Fruit fly (Drosophila melanogaster) whole organism, embryonic: ENCODE measurements around the gene CG7298.
A peak's percentile ranks its signal among the peaks of the same experiment; 100 is the strongest.

ENCODE experiments used
- Atf6 ChIP-seq: fragments of 200-800 bp; sonication (Bioruptor generic); IDR thresholded peaks from 2 replicates; pipeline ENCODE4 v1.3.6; 2022; ENCODE audit warnings: missing biosample characterization, missing genetic modification characterization
- BEAF-32 ChIP-seq: fragments of 200-800 bp; sonication (Bioruptor generic); optimal IDR thresholded peaks from 3 replicates; lab custom pipeline; 2017; ENCODE audit warnings: missing biosample characterization, missing genetic modification characterization, mild to moderate bottlenecking, moderate library complexity, missing genetic modification reagents
- Bdp1 ChIP-seq: fragments of 200-800 bp; sonication (Bioruptor generic); optimal IDR thresholded peaks from 3 replicates; lab custom pipeline; 2016; ENCODE audit warnings: missing biosample characterization, missing genetic modification characterization
- Blimp-1 ChIP-seq: fragments of 200-800 bp; sonication (Bioruptor generic); optimal IDR thresholded peaks from 3 replicates; lab custom pipeline; 2018; ENCODE audit warnings: missing biosample characterization, missing genetic modification characterization, mild to moderate bottlenecking, moderate library complexity, missing genetic modification reagents
- CG10147 ChIP-seq: fragments of 200-800 bp; sonication (Bioruptor generic); optimal IDR thresholded peaks from 2 replicates; lab custom pipeline; 2019; ENCODE audit warnings: missing biosample characterization, mild to moderate bottlenecking, missing genetic modification characterization, moderate library complexity
- CG1024 ChIP-seq: fragments of 200-800 bp; sonication (Bioruptor generic); IDR thresholded peaks from 2 replicates; pipeline ENCODE4 v1.3.6; 2022; ENCODE audit warnings: missing biosample characterization, missing genetic modification characterization
- CG10565 ChIP-seq: fragments of 200-800 bp; sonication (Bioruptor generic); optimal IDR thresholded peaks from 3 replicates; lab custom pipeline; 2016; ENCODE audit warnings: missing biosample characterization, mild to moderate bottlenecking, missing genetic modification characterization
- CG11085 ChIP-seq: fragments of 200-800 bp; sonication (Bioruptor generic); IDR thresholded peaks from 2 replicates; pipeline ENCODE4 v1.3.6; 2022; ENCODE audit warnings: missing biosample characterization, missing genetic modification characterization
- CG11504 ChIP-seq: fragments of 200-800 bp; sonication (Bioruptor generic); optimal IDR thresholded peaks from 3 replicates; lab custom pipeline; 2019; ENCODE audit warnings: missing biosample characterization, mild to moderate bottlenecking, missing genetic modification characterization, moderate library complexity
- CG16813 ChIP-seq: fragments of 200-800 bp; sonication (Bioruptor generic); IDR thresholded peaks from 3 replicates; pipeline ENCODE4 v1.3.6; 2022; ENCODE audit warnings: missing biosample characterization, missing genetic modification characterization; ENCODE audit not compliant: partially characterized antibody
- CG16815 ChIP-seq: fragments of 200-800 bp; sonication (Bioruptor generic); optimal IDR thresholded peaks from 3 replicates; lab custom pipeline; 2017; ENCODE audit warnings: missing biosample characterization, mild to moderate bottlenecking, missing genetic modification characterization
- CG17186 ChIP-seq: fragments of 200-800 bp; sonication (Bioruptor generic); optimal IDR thresholded peaks from 3 replicates; lab custom pipeline; 2017; ENCODE audit warnings: missing biosample characterization, missing genetic modification reagents, missing genetic modification characterization
- CG17912 ChIP-seq: fragments of 200-800 bp; sonication (Bioruptor generic); optimal IDR thresholded peaks from 2 replicates; lab custom pipeline; 2018; ENCODE audit warnings: missing biosample characterization, mild to moderate bottlenecking, missing genetic modification characterization
- CG18619 ChIP-seq: fragments of 200-800 bp; sonication (Bioruptor generic); optimal IDR thresholded peaks from 3 replicates; lab custom pipeline; 2017; ENCODE audit warnings: missing biosample characterization, mild to moderate bottlenecking, missing genetic modification characterization
- CG34422 ChIP-seq: fragments of 200-800 bp; sonication (Bioruptor generic); IDR thresholded peaks from 3 replicates; pipeline ENCODE4 v1.3.6; 2022; ENCODE audit warnings: missing biosample characterization, missing genetic modification characterization
- CG3726 ChIP-seq: fragments of 200-800 bp; sonication (Bioruptor generic); IDR thresholded peaks from 3 replicates; pipeline ENCODE4, ENCODE4 v1.3.6; 2022; ENCODE audit warnings: missing biosample characterization, missing genetic modification characterization
- CG3838 ChIP-seq: fragments of 200-800 bp; sonication (Bioruptor generic); optimal IDR thresholded peaks from 3 replicates; lab custom pipeline; 2016; ENCODE audit warnings: missing biosample characterization, missing genetic modification characterization
- CG6854 ChIP-seq: fragments of 200-800 bp; sonication (Bioruptor generic); optimal IDR thresholded peaks from 3 replicates; lab custom pipeline; 2017; ENCODE audit warnings: missing biosample characterization, mild to moderate bottlenecking, missing genetic modification characterization
- CG8359 ChIP-seq: fragments of 200-800 bp; sonication (Bioruptor generic); optimal IDR thresholded peaks from 2 replicates; lab custom pipeline; 2017; ENCODE audit warnings: missing biosample characterization, mild to moderate bottlenecking, missing genetic modification characterization, borderline replicate concordance
- CG8388 ChIP-seq: fragments of 200-800 bp; sonication (Bioruptor generic); optimal IDR thresholded peaks from 2 replicates; lab custom pipeline; 2019; ENCODE audit warnings: missing biosample characterization, mild to moderate bottlenecking, missing genetic modification characterization, moderate library complexity
- CG9817 ChIP-seq: fragments of 200-800 bp; sonication (Bioruptor generic); optimal IDR thresholded peaks from 2 replicates; lab custom pipeline; 2018; ENCODE audit warnings: missing biosample characterization, mild to moderate bottlenecking, missing genetic modification characterization, moderate library complexity
- CG9932 ChIP-seq: fragments of 200-800 bp; sonication (Bioruptor generic); IDR thresholded peaks from 2 replicates; pipeline ENCODE4 v1.3.6; 2022; ENCODE audit warnings: missing biosample characterization, missing genetic modification characterization
- Dip2 ChIP-seq: fragments of 200-800 bp; sonication (Bioruptor generic); IDR thresholded peaks from 2 replicates; pipeline ENCODE4 v1.3.6; 2022; ENCODE audit warnings: missing biosample characterization, missing genetic modification characterization
- GATAe ChIP-seq: fragments of 200-800 bp; sonication (Bioruptor generic); conservative IDR thresholded peaks from 2 replicates; pipeline ENCODE4 v1.3.6; 2022; ENCODE audit warnings: missing biosample characterization, missing genetic modification characterization
- Lim3 ChIP-seq: fragments of 200-800 bp; sonication (Bioruptor generic); IDR thresholded peaks from 2 replicates; pipeline ENCODE4 v1.3.6; 2022; ENCODE audit warnings: missing biosample characterization, missing genetic modification characterization
- NC2α ChIP-seq: fragments of 200-800 bp; sonication (Bioruptor generic); optimal IDR thresholded peaks from 2 replicates; lab custom pipeline; 2016; ENCODE audit warnings: missing biosample characterization, missing genetic modification characterization
- Rfx ChIP-seq: fragments of 200-800 bp; sonication (Bioruptor generic); IDR thresholded peaks from 2 replicates; pipeline ENCODE4 v1.3.6; 2022; ENCODE audit warnings: missing biosample characterization, missing genetic modification characterization
- Xbp1 ChIP-seq: fragments of 200-800 bp; sonication (Bioruptor generic); optimal IDR thresholded peaks from 3 replicates; lab custom pipeline; 2016; ENCODE audit warnings: missing biosample characterization, mild to moderate bottlenecking, missing genetic modification characterization
- amos ChIP-seq: fragments of 200-800 bp; sonication (Bioruptor generic); IDR thresholded peaks from 2 replicates; pipeline ENCODE4 v1.3.6; 2022; ENCODE audit warnings: missing biosample characterization, missing genetic modification characterization; ENCODE audit not compliant: partially characterized antibody
- ara ChIP-seq: fragments of 200-800 bp; sonication (Bioruptor generic); IDR thresholded peaks from 2 replicates; pipeline ENCODE4 v1.3.6; 2022; ENCODE audit warnings: missing biosample characterization, missing genetic modification characterization
- bigmax ChIP-seq: fragments of 200-800 bp; sonication (Bioruptor generic); optimal IDR thresholded peaks from 2 replicates; lab custom pipeline; 2018; ENCODE audit warnings: missing biosample characterization, mild to moderate bottlenecking, missing genetic modification characterization
- dysf ChIP-seq: fragments of 200-800 bp; sonication (Bioruptor generic); IDR thresholded peaks from 3 replicates; pipeline ENCODE4 v1.3.6; 2022; ENCODE audit warnings: missing biosample characterization, missing genetic modification characterization
- eve ChIP-seq, 2 experiments: fragments of >200 bp; optimal IDR thresholded peaks; 2 replicates each; lab custom pipeline; 2017; ENCODE audit warnings: missing biosample characterization in 2 of 2, missing genetic modification characterization in 2 of 2
- exex ChIP-seq: fragments of 200-800 bp; sonication (Bioruptor generic); optimal IDR thresholded peaks from 4 replicates; lab custom pipeline; 2018; ENCODE audit warnings: missing biosample characterization, mild to moderate bottlenecking, missing genetic modification characterization, moderate library complexity
- fd64A ChIP-seq: fragments of 200-800 bp; sonication (Bioruptor generic); optimal IDR thresholded peaks from 3 replicates; lab custom pipeline; 2018; ENCODE audit warnings: missing biosample characterization, mild to moderate bottlenecking, missing genetic modification characterization
- gcm2 ChIP-seq: fragments of 200-800 bp; sonication (Bioruptor generic); optimal IDR thresholded peaks from 2 replicates; lab custom pipeline; 2016; ENCODE audit warnings: missing biosample characterization, missing genetic modification characterization
- grn ChIP-seq: fragments of 200-800 bp; sonication (Bioruptor generic); optimal IDR thresholded peaks from 3 replicates; lab custom pipeline; 2017; ENCODE audit warnings: missing biosample characterization, missing genetic modification characterization
- gt ChIP-seq: fragments of 200-800 bp; sonication (Bioruptor generic); IDR thresholded peaks from 2 replicates; pipeline ENCODE4 v1.3.6; 2022; ENCODE audit warnings: missing biosample characterization, missing genetic modification characterization
- hbn ChIP-seq: fragments of 200-800 bp; sonication (Bioruptor generic); IDR thresholded peaks from 2 replicates; pipeline ENCODE4 v1.3.6; 2022; ENCODE audit warnings: missing biosample characterization, missing genetic modification characterization; ENCODE audit not compliant: partially characterized antibody
- jing ChIP-seq: fragments of 200-800 bp; sonication (Bioruptor generic); optimal IDR thresholded peaks from 2 replicates; lab custom pipeline; 2018; ENCODE audit warnings: missing biosample characterization, mild to moderate bottlenecking, missing genetic modification characterization
- p53 ChIP-seq: fragments of 200-800 bp; sonication (Bioruptor generic); optimal IDR thresholded peaks from 2 replicates; lab custom pipeline; 2016; ENCODE audit warnings: missing biosample characterization, missing genetic modification characterization
- pum ChIP-seq: fragments of 200-800 bp; sonication (Bioruptor generic); optimal IDR thresholded peaks from 2 replicates; lab custom pipeline; 2016; ENCODE audit warnings: missing biosample characterization, missing genetic modification characterization
- repo ChIP-seq: fragments of 200-800 bp; sonication (Bioruptor generic); optimal IDR thresholded peaks from 2 replicates; lab custom pipeline; 2016; ENCODE audit warnings: missing biosample characterization, missing genetic modification characterization
- ro ChIP-seq: fragments of 200-800 bp; sonication (Bioruptor generic); IDR thresholded peaks from 2 replicates; pipeline ENCODE4 v1.3.6; 2022; ENCODE audit warnings: missing biosample characterization, missing genetic modification characterization
- scrt ChIP-seq: fragments of 200-800 bp; sonication (Bioruptor generic); optimal IDR thresholded peaks from 2 replicates; lab custom pipeline; 2018; ENCODE audit warnings: missing biosample characterization, mild to moderate bottlenecking, missing genetic modification characterization, moderate library complexity
- sug ChIP-seq: fragments of 200-800 bp; optimal IDR thresholded peaks from 2 replicates; lab custom pipeline; 2019; ENCODE audit warnings: missing biosample characterization, mild to moderate bottlenecking, missing genetic modification characterization, moderate library complexity
- tll ChIP-seq, 2 experiments: fragments of 200-800 bp in 1 of 2; fragments of >200 bp in 1 of 2; sonication (Bioruptor generic) in 1 of 2; optimal IDR thresholded peaks; 2 replicates each; lab custom pipeline; 2017 to 2019; ENCODE audit warnings: missing biosample characterization in 2 of 2, missing genetic modification characterization in 2 of 2, mild to moderate bottlenecking in 1 of 2, moderate library complexity in 1 of 2
- tup ChIP-seq: fragments of 200-800 bp; sonication (Bioruptor generic); optimal IDR thresholded peaks from 2 replicates; lab custom pipeline; 2016; ENCODE audit warnings: missing biosample characterization, mild to moderate bottlenecking, missing genetic modification characterization, moderate library complexity
- unpg ChIP-seq: fragments of 200-800 bp; sonication (Bioruptor generic); optimal IDR thresholded peaks from 3 replicates; lab custom pipeline; 2018; ENCODE audit warnings: missing biosample characterization, mild to moderate bottlenecking, missing genetic modification characterization, moderate library complexity
- vfl ChIP-seq: fragments of 200-800 bp; sonication (Bioruptor generic); optimal IDR thresholded peaks from 2 replicates; lab custom pipeline; 2016; ENCODE audit warnings: missing biosample characterization, missing genetic modification characterization

CG7298 gene

dm6 chr3L:20187885-20188570 is 15.5 kb downstream of the CG7298 start, which contains the start of gene Ssk (continued):
- TF ChIP-seq GATAe (GFP tag; lab: Robert Waterston, UW) = peak; percentile 99
- TF ChIP-seq CG1024 = no peak
- TF ChIP-seq BEAF-32 (GFP tag; lab: Kevin White, UChicago) = no peak
- no peak for TF ChIP-seq p53 (GFP tag; lab: Kevin White, UChicago)
- TF ChIP-seq unpg (GFP tag; lab: Kevin White, UChicago) = no peak
- no peak for TF ChIP-seq amos (GFP tag; lab: Robert Waterston, UW)
- no peak for TF ChIP-seq NC2α (GFP tag; lab: Kevin White, UChicago)
- TF ChIP-seq CG17186 (GFP tag; lab: Kevin White, UChicago) = no peak
- peak; percentile 27 for TF ChIP-seq scrt
- TF ChIP-seq Dip2 (GFP tag; lab: Robert Waterston, UW) = no peak
- no peak for TF ChIP-seq ara (GFP tag; lab: Robert Waterston, UW)
- TF ChIP-seq Lim3 (GFP tag; lab: Robert Waterston, UW) = no peak
- no peak for TF ChIP-seq dysf (GFP tag; lab: Robert Waterston, UW)
- TF ChIP-seq Blimp-1 (GFP tag; lab: Kevin White, UChicago) = no peak
- TF ChIP-seq jing (GFP tag; lab: Kevin White, UChicago) = no peak
- no peak for TF ChIP-seq vfl (GFP tag; lab: Kevin White, UChicago)
- TF ChIP-seq Rfx (GFP tag; lab: Robert Waterston, UW) = peak; percentile 12; the same call in 1 of the 2 replicates
- no peak for TF ChIP-seq tll (GFP tag; optimal IDR thresholded peaks at IDR 0.05; lab: Kevin White, UChicago)
- no peak for TF ChIP-seq Bdp1 (GFP tag; lab: Kevin White, UChicago)
- peak; percentile 90 for TF ChIP-seq exex
- TF ChIP-seq fd64A (GFP tag; lab: Kevin White, UChicago) = no peak
- peak; percentile 73; the same call in 1 of the 2 replicates for TF ChIP-seq Atf6 (GFP tag; lab: Robert Waterston, UW)
- TF ChIP-seq CG11504 (tag; lab: Kevin White, UChicago) = no peak
- TF ChIP-seq CG3726 (GFP tag; lab: Robert Waterston, UW) = no peak
- no peak for TF ChIP-seq CG9932 (GFP tag; lab: Robert Waterston, UW)
- no peak for TF ChIP-seq CG16815 (GFP tag; lab: Kevin White, UChicago)
- no peak for TF ChIP-seq CG18619 (GFP tag; lab: Kevin White, UChicago)
- TF ChIP-seq repo = no peak
- TF ChIP-seq eve (GFP tag; optimal IDR thresholded peaks at IDR 0.05; lab: Kevin White, UChicago) = peak in 1 of 2 experiments; percentile 31
- TF ChIP-seq CG3838 (GFP tag; lab: Kevin White, UChicago) = no peak
- TF ChIP-seq bigmax = no peak
- no peak for TF ChIP-seq Xbp1 (GFP tag; lab: Kevin White, UChicago)
- peak; percentile 12 for TF ChIP-seq CG10147 (GFP tag; lab: Kevin White, UChicago)
- TF ChIP-seq CG8359 (GFP tag; lab: Kevin White, UChicago) = no peak
- no peak for TF ChIP-seq hbn
- no peak for TF ChIP-seq gcm2 (GFP tag; lab: Kevin White, UChicago)
- TF ChIP-seq CG17912 (GFP tag; lab: Kevin White, UChicago) = no peak
- TF ChIP-seq sug = peak; percentile 81
- peak; percentile 45 for TF ChIP-seq CG6854
- no peak for TF ChIP-seq tup (GFP tag; lab: Kevin White, UChicago)
- no peak for TF ChIP-seq ro (GFP tag; lab: Robert Waterston, UW)
- no peak for TF ChIP-seq CG9817 (tag; lab: Kevin White, UChicago)
- TF ChIP-seq CG11085 (GFP tag; lab: Robert Waterston, UW) = peak; percentile 61; the same call in 1 of the 2 replicates
- TF ChIP-seq grn (GFP tag; lab: Kevin White, UChicago) = peak; percentile 98
- no peak for TF ChIP-seq CG8388 (GFP tag; lab: Kevin White, UChicago)
- no peak for TF ChIP-seq CG16813
- TF ChIP-seq CG10565 = no peak
- TF ChIP-seq CG34422 (GFP tag; lab: Robert Waterston, UW) = no peak
- TF ChIP-seq gt (GFP tag; lab: Robert Waterston, UW) = no peak
- TF ChIP-seq pum (GFP tag; lab: Kevin White, UChicago) = no peak
